Worm (Caenorhabditis elegans) whole organism, midembryonic: Measurements from ENCODE around the gene lips-10.

ENCODE experiments used
- T22C8.4 ChIP-seq: fragments of 200-800 bp; sonication (Bioruptor generic); IDR thresholded peaks from 2 replicates; pipeline ENCODE4 v1.3.6; 2022; ENCODE audit warnings: missing genetic modification characterization, missing compliant biosample characterization
- cog-1 ChIP-seq: sonication (generic microtip); optimal IDR thresholded peaks from 2 replicates; lab custom pipeline; 2016; ENCODE audit warnings: missing genetic modification characterization, missing compliant biosample characterization
- flt-1 ChIP-seq: fragments of 200-800 bp; sonication (Bioruptor generic); IDR thresholded peaks from 2 replicates; pipeline ENCODE4 v1.3.6; 2022; ENCODE audit warnings: missing genetic modification characterization, missing compliant biosample characterization
- klf-2 ChIP-seq: fragments of 200-800 bp; sonication (Bioruptor generic); conservative IDR thresholded peaks from 2 replicates; pipeline ENCODE4 v1.3.6; 2022; ENCODE audit warnings: missing genetic modification reagents, missing genetic modification characterization, missing compliant biosample characterization
- med-1 ChIP-seq: sonication (generic microtip); optimal IDR thresholded peaks from 2 replicates; lab custom pipeline; 2017; ENCODE audit warnings: missing genetic modification characterization, mild to moderate bottlenecking, missing compliant biosample characterization, antibody characterized with exemption, missing genetic modification reagents; ENCODE audit not compliant: insufficient read depth
- ref-1 ChIP-seq: fragments of 200-800 bp; sonication (Bioruptor generic); conservative IDR thresholded peaks from 2 replicates; pipeline ENCODE4 v1.3.6; 2022; ENCODE audit warnings: missing genetic modification reagents, missing genetic modification characterization, missing compliant biosample characterization
- tab-1 ChIP-seq: fragments of 200-800 bp; sonication (Bioruptor generic); IDR thresholded peaks from 2 replicates; pipeline ENCODE4 v1.3.6; 2022; ENCODE audit warnings: missing genetic modification characterization, missing compliant biosample characterization
- ztf-23 ChIP-seq: fragments of 200-800 bp; sonication (Bioruptor generic); IDR thresholded peaks from 2 replicates; pipeline ENCODE4 v1.3.6; 2022; ENCODE audit warnings: missing genetic modification reagents, missing genetic modification characterization, missing compliant biosample characterization
- ztf-29 ChIP-seq: fragments of 200-800 bp; sonication (Bioruptor generic); IDR thresholded peaks from 2 replicates; pipeline ENCODE4 v1.3.6; 2022; ENCODE audit warnings: missing genetic modification reagents, missing genetic modification characterization, missing compliant biosample characterization

The lips-10 gene

ce11 chrII:8428758-8428946 lies 10.3 kb upstream of the lips-10 start, which contains the start of gene F14E5.2:
Gene F14E5.2 (minus strand): TSS chrII:8428858.
- TF ChIP-seq cog-1 (tag; lab: Kevin White, UChicago), result no peak
- TF ChIP-seq tab-1 (GFP tag; lab: Robert Waterston, UW), result no peak
- TF ChIP-seq ztf-23, result no peak
- no peak for TF ChIP-seq ztf-29 (GFP tag; lab: Robert Waterston, UW)
- TF ChIP-seq flt-1 (GFP tag; lab: Robert Waterston, UW), result no peak
- TF ChIP-seq klf-2 (GFP tag; lab: Robert Waterston, UW), result no peak
- TF ChIP-seq ref-1 (GFP tag; lab: Robert Waterston, UW), result no peak
- TF ChIP-seq med-1 (GFP tag; lab: Kevin White, UChicago), result no peak
- no peak for TF ChIP-seq T22C8.4 (GFP tag; lab: Robert Waterston, UW)

- no peak for TF ChIP-seq ztf-29 (GFP tag; lab: Robert Waterston, UW)
- no peak for TF ChIP-seq med-1 (GFP tag; lab: Kevin White, UChicago)
- no peak for TF ChIP-seq klf-2 (GFP tag; lab: Robert Waterston, UW)
- TF ChIP-seq ztf-23, result no peak
- no peak for TF ChIP-seq tab-1 (GFP tag; lab: Robert Waterston, UW)
- no peak for TF ChIP-seq ref-1 (GFP tag; lab: Robert Waterston, UW)
- no peak for TF ChIP-seq T22C8.4 (GFP tag; lab: Robert Waterston, UW)
- no peak for TF ChIP-seq cog-1 (tag; lab: Kevin White, UChicago)
- no peak for TF ChIP-seq flt-1 (GFP tag; lab: Robert Waterston, UW)
Observed at ce11 chrII:8428947-8429919, 9.7 kb upstream of the lips-10 start.

- TF ChIP-seq cog-1 (tag; lab: Kevin White, UChicago) (no peak), flt-1 (GFP tag; lab: Robert Waterston, UW) (no peak), T22C8.4 (GFP tag; lab: Robert Waterston, UW) (no peak), klf-2 (GFP tag; lab: Robert Waterston, UW) (no peak), ref-1 (GFP tag; lab: Robert Waterston, UW) (no peak), med-1 (GFP tag; lab: Kevin White, UChicago) (no peak), ztf-23 (no peak), ztf-29 (GFP tag; lab: Robert Waterston, UW) (no peak), tab-1 (GFP tag; lab: Robert Waterston, UW) (no peak)
Observed at ce11 chrII:8431954-8432353, 7.0 kb upstream of the lips-10 start, which contains the start of gene acp-2. Gene acp-2 (minus strand): TSS chrII:8432054.

ce11 chrII:8435005-8435404 lies 4.0 kb upstream of the lips-10 start, which contains the start of gene acp-4:
Gene acp-4 (minus strand): TSS chrII:8435105.
- no peak for TF ChIP-seq ztf-29 (GFP tag; lab: Robert Waterston, UW)
- TF ChIP-seq T22C8.4 (GFP tag; lab: Robert Waterston, UW), result no peak
- no peak for TF ChIP-seq klf-2 (GFP tag; lab: Robert Waterston, UW)
- TF ChIP-seq ref-1 (GFP tag; lab: Robert Waterston, UW), result no peak
- TF ChIP-seq med-1 (GFP tag; lab: Kevin White, UChicago), result no peak
- no peak for TF ChIP-seq tab-1 (GFP tag; lab: Robert Waterston, UW)
- no peak for TF ChIP-seq cog-1 (tag; lab: Kevin White, UChicago)
- no peak for TF ChIP-seq flt-1 (GFP tag; lab: Robert Waterston, UW)
- TF ChIP-seq ztf-23, result no peak

ce11 chrII:8437035-8437434 lies 1.9 kb upstream of the lips-10 start, which contains the start of gene acp-3:
Gene acp-3 (minus strand): TSS chrII:8437135.
- TF ChIP-seq med-1 (GFP tag; lab: Kevin White, UChicago) (no peak), klf-2 (GFP tag; lab: Robert Waterston, UW) (no peak), tab-1 (GFP tag; lab: Robert Waterston, UW) (no peak), flt-1 (GFP tag; lab: Robert Waterston, UW) (no peak), ref-1 (GFP tag; lab: Robert Waterston, UW) (no peak), ztf-23 (no peak), cog-1 (tag; lab: Kevin White, UChicago) (no peak), ztf-29 (GFP tag; lab: Robert Waterston, UW) (no peak)

- no peak for TF ChIP-seq T22C8.4 (GFP tag; lab: Robert Waterston, UW)
- no peak for TF ChIP-seq cog-1 (tag; lab: Kevin White, UChicago)
- no peak for TF ChIP-seq med-1 (GFP tag; lab: Kevin White, UChicago)
Observed at ce11 chrII:8440097-8440496, 1.1 kb downstream of the lips-10 start.

ce11 chrII:8440792-8441191 lies 1.8 kb downstream of the lips-10 start:
- no peak for TF ChIP-seq ztf-29 (GFP tag; lab: Robert Waterston, UW)
- no peak for TF ChIP-seq ztf-23
- no peak for TF ChIP-seq ref-1 (GFP tag; lab: Robert Waterston, UW)
- no peak for TF ChIP-seq flt-1 (GFP tag; lab: Robert Waterston, UW)
- no peak for TF ChIP-seq med-1 (GFP tag; lab: Kevin White, UChicago)
- no peak for TF ChIP-seq cog-1 (tag; lab: Kevin White, UChicago)
- TF ChIP-seq klf-2 (GFP tag; lab: Robert Waterston, UW), result no peak
- TF ChIP-seq T22C8.4 (GFP tag; lab: Robert Waterston, UW), result no peak
- TF ChIP-seq tab-1 (GFP tag; lab: Robert Waterston, UW), result no peak

- TF ChIP-seq flt-1 (GFP tag; lab: Robert Waterston, UW) (no peak), cog-1 (tag; lab: Kevin White, UChicago) (no peak), med-1 (GFP tag; lab: Kevin White, UChicago) (no peak), tab-1 (GFP tag; lab: Robert Waterston, UW) (no peak), ztf-29 (GFP tag; lab: Robert Waterston, UW) (no peak), T22C8.4 (GFP tag; lab: Robert Waterston, UW) (no peak), ref-1 (GFP tag; lab: Robert Waterston, UW) (no peak), ztf-23 (no peak), klf-2 (GFP tag; lab: Robert Waterston, UW) (no peak)
Observed at ce11 chrII:8441519-8441918, 2.6 kb downstream of the lips-10 start.
